Fruit fly (Drosophila melanogaster): ENCODE measurements around the gene Megf8.

Gene Megf8

DNA sequence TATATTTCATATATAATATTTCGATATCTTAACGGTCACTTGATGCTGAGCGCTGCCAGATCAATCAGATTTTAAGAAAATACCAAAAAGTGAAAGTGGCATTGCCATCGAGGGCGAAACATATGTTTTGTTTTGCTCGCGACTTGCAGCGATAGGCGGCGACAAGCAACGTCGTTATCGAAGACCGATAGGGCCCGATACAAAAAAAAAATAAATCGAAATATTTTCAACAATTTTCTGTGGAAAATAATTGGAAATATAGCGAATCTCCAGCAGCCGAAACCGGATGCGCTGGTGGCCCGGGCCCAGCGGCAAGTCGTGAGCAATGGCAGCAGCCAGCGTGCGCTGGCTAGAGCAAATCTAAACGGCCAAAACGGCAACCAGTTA is at the start of gene Megf8:
Gene Megf8, plus strand, starts transcription at position 190 of the 387 bp plus-strand sequence.
- TF ChIP-seq Dll (optimal IDR thresholded peaks at IDR 0.05): no peak
- TF ChIP-seq pan (optimal IDR thresholded peaks at IDR 0.05): no peak
- no peak for TF ChIP-seq usp (GFP tag; optimal IDR thresholded peaks at IDR 0.05)

DNA sequence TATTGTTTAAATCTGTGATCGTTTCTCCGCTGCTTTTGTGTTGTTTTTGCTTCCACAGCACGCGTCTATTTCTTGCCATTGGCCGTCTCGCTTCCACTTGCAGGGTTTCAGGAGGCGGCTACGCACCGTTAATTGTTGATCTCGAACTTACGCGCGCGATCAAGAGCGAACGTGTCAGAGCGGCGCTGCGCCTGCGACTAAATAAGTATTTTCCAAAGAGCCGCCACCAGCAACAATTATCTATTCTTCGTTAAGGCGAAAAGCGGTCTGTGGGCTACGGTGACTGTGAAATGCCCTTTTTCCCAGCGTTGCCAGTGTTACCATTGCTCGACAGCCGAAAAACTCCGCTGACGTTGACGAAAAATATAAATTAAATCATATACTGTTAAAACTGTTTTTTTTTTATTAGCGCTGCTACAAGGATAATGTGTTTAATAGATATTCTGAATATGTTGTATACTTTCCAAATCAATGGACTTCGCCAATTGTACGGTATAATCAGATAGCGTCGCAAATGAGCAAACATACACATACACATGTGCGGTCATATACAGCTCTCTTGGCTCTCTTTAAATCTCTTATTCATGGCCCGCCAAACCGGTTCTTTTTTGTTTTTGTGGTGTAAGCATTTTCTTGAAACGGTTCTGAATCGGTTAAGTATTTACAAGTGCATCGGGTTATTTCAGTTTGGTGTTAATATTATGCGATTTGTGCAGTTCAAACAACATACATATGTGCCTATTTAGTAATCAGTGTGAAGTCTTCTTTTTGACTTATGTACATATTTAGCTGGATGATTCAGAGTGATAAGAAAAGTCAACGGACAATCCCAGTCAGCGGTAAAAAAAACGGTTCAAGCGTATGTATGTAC is 49.1 kb upstream of the Megf8 start, which contains the start of gene pes:
Gene pes, minus strand, starts transcription at position 201 of the 871 bp plus-strand sequence.
- no peak for TF ChIP-seq Dll (optimal IDR thresholded peaks at IDR 0.05)
- no peak for TF ChIP-seq pan (optimal IDR thresholded peaks at IDR 0.05)
- no peak for TF ChIP-seq CG8478 (optimal IDR thresholded peaks at IDR 0.05)
- no peak for TF ChIP-seq usp (GFP tag; optimal IDR thresholded peaks at IDR 0.05)
- no peak for TF ChIP-seq psq (optimal IDR thresholded peaks at IDR 0.05)
- no peak for TF ChIP-seq EcR (GFP tag; optimal IDR thresholded peaks at IDR 0.05)

DNA sequence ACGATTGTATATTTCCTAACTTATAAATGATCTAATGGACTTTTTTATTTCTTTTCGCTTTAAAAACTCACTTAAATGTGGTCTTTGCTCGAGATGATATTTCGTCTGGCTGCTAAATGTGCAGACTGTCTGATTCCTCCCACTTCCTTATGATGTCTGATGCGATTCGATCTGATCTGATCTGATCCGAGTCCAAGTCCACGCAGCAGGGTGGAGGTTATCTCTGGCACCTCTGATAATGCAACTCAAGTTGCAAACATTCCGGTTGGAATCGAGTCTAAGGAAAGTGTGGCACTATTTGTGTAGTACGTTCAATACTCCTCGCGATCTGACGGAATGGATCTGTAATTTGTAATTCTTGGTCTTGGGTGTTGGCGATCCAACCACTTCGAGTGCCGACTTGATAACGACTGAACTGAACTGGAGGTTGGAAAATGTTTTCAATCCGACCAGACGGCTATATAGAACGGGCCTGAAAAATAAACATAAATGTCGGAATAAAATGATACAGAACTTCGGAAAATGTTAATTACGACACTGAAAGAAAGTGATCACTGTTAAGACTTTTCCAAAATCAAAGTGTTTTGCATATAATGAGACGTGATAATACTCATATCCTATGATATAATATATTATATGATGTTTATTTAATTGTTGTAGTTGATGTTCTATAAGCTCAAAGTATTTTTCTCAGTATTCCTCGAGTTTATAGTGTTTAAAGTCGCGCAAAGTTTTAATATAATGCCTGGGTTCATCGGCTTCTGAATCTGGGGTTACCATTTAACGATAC is 45.8 kb upstream of the Megf8 start:
- no peak for TF ChIP-seq usp (GFP tag; optimal IDR thresholded peaks at IDR 0.05)
- no peak for TF ChIP-seq Dll (optimal IDR thresholded peaks at IDR 0.05)

DNA sequence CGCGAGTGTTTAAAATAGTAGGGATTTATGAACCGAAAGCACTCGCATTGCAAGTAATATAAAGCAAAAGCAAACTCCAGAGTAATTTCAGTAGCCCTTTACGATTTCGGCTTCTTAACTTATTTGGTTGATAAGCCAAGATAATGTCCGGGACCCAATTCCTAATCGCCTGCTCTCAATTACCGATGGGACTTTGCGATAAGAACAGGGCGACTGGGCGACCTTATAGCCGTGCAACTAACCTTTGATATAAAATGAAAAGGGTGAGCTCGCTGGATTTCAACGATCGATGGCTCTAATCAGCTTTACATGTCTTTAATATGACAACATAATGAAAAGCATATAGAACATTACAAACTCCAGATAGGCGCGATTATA is 45.2 kb upstream of the Megf8 start, which contains the start of gene CG7227:
Gene CG7227, minus strand, starts transcription at position 72 of the 378 bp plus-strand sequence.
- no peak for TF ChIP-seq usp (GFP tag; optimal IDR thresholded peaks at IDR 0.05)
- TF ChIP-seq CG8478 (optimal IDR thresholded peaks at IDR 0.05): no peak
- no peak for TF ChIP-seq psq (optimal IDR thresholded peaks at IDR 0.05)

DNA sequence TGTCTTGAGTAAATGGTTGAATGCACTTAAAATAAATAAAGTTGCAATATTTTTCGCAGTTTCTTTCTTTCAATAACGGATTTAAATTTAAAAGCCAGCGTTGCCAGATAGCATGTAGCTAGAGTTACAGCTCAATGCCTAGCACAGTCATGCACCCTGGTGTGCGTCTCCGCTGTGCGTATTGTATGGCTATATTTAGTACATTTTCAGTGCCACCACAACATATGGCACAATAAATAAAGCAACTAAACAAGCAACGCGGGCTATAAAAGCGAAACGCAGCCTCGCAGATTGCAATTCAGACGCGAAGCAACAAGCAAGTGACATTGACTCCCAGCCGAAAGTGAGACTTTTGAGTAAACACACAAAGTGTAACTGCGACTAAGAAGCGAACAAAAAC is 44.6 kb upstream of the Megf8 start, which contains the start of gene Sirup:
Gene Sirup, plus strand, starts transcription at position 215 of the 400 bp plus-strand sequence.
- TF ChIP-seq EcR (GFP tag; optimal IDR thresholded peaks at IDR 0.05) (no peak), Dll (optimal IDR thresholded peaks at IDR 0.05) (no peak), pan (optimal IDR thresholded peaks at IDR 0.05) (no peak), psq (optimal IDR thresholded peaks at IDR 0.05) (no peak), CG8478 (optimal IDR thresholded peaks at IDR 0.05) (no peak), usp (GFP tag; optimal IDR thresholded peaks at IDR 0.05) (no peak)

DNA sequence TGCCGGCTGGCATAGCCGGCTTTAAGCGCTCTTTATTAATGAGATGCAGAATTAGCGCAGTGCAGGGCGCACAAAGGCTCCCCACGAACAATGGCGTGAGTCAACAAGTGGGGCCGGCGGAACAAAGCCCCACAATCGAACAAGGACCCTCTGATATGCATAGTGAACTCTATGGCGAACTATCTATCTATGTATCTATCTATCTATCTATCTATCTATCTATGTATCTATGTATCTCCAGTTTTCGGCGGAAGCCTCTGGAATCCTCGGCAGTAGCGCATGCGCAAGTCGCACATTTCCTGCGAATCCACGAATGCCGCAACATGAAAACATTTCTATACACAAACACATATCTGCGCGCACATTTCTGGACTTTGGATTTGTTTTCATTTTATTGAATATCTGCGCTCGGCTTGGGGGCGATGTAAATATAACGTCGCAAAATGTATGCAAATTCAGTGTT is 42.7 kb upstream of the Megf8 start:
- TF ChIP-seq CG8478 (optimal IDR thresholded peaks at IDR 0.05): no peak
- no peak for TF ChIP-seq EcR (GFP tag; optimal IDR thresholded peaks at IDR 0.05)
- TF ChIP-seq pan (optimal IDR thresholded peaks at IDR 0.05): no peak
- no peak for TF ChIP-seq Dll (optimal IDR thresholded peaks at IDR 0.05)
- TF ChIP-seq psq (optimal IDR thresholded peaks at IDR 0.05): no peak
- no peak for TF ChIP-seq usp (GFP tag; optimal IDR thresholded peaks at IDR 0.05)

DNA sequence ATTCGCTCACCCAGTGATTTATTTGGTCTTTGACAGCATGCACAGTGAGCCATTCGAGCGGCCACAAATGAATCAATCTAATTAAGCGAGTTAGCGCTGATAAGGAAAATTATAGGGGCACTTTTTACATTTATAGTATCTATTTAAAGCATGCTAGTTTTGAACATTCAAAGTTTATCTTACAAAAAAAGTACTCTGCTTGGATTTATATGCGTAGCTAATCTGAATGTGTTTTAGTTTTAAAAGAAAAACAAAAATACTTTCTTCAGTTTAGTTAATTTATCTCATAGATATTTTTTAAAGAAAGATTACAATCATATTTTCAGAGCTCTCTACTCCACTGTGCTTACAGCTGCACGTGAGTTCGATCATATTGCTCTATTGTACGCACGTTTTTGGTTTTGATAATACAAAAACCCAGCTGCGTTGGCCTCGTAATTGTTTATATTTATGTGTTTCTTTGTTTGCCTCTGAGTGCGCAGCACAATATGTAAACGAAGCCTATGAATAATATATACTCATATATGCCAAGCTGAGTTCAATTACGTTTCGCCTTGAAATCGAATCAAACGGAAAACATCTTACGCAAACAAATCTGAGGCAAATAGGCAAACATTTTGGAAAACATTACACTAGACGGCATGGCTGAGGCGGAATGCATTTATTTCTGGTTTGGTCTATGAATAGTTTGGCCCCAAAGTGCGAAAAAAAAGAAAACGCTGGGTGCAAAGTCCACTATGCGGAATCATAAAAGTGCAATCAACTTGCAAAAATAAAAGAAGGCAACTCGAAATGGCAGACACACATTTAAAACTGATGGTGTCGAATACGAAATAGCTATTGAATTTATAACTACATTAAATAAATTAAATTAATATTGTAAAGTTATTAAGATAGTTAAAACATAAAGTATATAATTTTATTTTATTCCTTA is 41.3 kb upstream of the Megf8 start:
- TF ChIP-seq psq (optimal IDR thresholded peaks at IDR 0.05) (no peak), Dll (optimal IDR thresholded peaks at IDR 0.05) (no peak), EcR (GFP tag; optimal IDR thresholded peaks at IDR 0.05) (peak in 1 of 2 experiments; percentile 13), CG8478 (optimal IDR thresholded peaks at IDR 0.05) (no peak), pan (optimal IDR thresholded peaks at IDR 0.05) (peak; percentile 41), usp (GFP tag; optimal IDR thresholded peaks at IDR 0.05) (no peak)

DNA sequence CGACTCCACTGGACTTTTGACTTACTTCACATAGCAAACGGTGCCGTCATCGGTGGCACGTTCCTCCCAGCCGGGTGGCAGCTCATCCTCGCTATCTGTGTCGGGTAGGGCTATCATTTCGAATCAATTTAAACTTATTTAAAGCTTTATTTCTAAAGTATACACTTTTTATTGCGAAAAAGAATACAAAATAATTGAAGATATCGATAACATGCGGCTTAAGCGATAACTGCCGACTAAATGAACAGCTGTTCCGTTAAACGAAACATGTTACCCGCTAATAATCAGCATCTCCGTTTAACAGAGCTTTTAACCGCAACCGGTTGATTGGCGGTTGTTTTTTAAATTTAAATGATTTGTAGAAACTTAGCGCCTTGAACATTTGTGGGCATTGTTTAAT is 39.2 kb upstream of the Megf8 start, which contains the start of gene Wwox:
Gene Wwox, minus strand, starts transcription at position 215 of the 400 bp plus-strand sequence.
- TF ChIP-seq psq (optimal IDR thresholded peaks at IDR 0.05) (no peak), Dll (optimal IDR thresholded peaks at IDR 0.05) (no peak), pan (optimal IDR thresholded peaks at IDR 0.05) (no peak)

DNA sequence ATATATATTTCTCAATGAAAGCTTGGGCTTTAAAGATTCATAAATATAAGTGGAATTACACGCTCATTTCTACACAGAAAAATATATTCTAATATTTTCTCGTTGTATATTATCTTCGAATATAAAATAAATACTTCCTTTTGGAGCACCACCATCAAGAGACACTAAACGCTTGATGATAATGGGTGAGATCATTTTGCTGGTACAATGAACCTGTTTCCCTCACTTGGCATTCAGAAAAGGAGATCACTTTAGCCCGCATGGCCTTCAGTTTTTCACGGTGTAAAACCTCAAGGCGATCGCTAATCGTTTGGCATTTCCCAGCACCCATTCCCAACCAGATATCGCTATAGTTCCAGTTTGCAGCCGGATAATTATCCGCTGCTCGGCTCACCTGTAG is 37.2 kb upstream of the Megf8 start:
- TF ChIP-seq psq (optimal IDR thresholded peaks at IDR 0.05): no peak
- no peak for TF ChIP-seq Dll (optimal IDR thresholded peaks at IDR 0.05)
- no peak for TF ChIP-seq CG8478 (optimal IDR thresholded peaks at IDR 0.05)
- TF ChIP-seq usp (GFP tag; optimal IDR thresholded peaks at IDR 0.05): no peak
- no peak for TF ChIP-seq EcR (GFP tag; optimal IDR thresholded peaks at IDR 0.05)
- TF ChIP-seq pan (optimal IDR thresholded peaks at IDR 0.05): no peak

DNA sequence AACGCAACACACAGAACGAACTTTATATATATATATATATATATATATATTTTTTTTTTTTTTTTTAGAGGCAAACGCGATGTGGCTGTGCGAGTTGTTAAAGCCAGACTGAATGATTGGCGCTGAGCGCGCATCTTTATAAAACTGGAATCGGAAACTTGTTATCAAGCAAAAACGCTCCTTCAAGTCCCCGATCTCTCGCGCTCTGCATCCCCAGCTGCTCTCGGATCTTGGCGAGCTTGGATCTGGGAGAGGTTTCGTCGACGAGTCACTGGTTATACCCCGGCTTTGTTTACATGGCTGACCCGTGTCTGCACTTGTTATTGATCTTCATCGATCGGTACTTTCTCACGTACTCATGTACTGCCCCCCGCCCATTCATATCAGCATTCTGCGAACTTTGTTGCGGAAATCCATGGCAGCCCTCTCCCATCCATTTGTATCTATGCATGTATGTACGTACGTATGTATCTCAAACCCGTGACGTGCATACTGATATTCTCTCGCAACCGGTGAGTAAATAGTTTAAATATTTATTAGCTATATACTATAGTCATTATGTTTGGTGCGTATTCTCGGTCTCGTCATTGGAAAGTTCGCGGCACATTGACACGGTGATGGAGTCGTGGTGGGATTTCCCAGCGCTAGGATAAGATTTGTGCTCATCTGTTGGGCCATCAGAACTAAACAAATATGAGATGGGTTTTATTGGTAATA is 36.0 kb upstream of the Megf8 start, which contains the start of gene Spn28Dc:
Gene Spn28Dc, minus strand, starts transcription at position 51 of the 717 bp plus-strand sequence.
- TF ChIP-seq CG8478 (optimal IDR thresholded peaks at IDR 0.05) (no peak), Dll (optimal IDR thresholded peaks at IDR 0.05) (no peak), psq (optimal IDR thresholded peaks at IDR 0.05) (no peak), EcR (GFP tag; optimal IDR thresholded peaks at IDR 0.05) (no peak)

Measured in whole organism.